Worm (Caenorhabditis elegans): ENCODE results near the gene cpsf-2.

- TF ChIP-seq mel-28 (tag; optimal IDR thresholded peaks at IDR 0.05; ENCODE audit: borderline replicate concordance), result no peak
- TF ChIP-seq Y53G8AR.9 (GFP tag; conservative IDR thresholded peaks at IDR 0.05), result no peak
- no peak for TF ChIP-seq egrh-3 (GFP tag; IDR thresholded peaks at IDR 0.05)
- TF ChIP-seq F55B11.4 (tag; optimal IDR thresholded peaks at IDR 0.05; ENCODE audit: borderline replicate concordance, insufficient read depth), result no peak
- TF ChIP-seq fkh-3 (tag; optimal IDR thresholded peaks at IDR 0.05), result no peak
- TF ChIP-seq unc-62 (GFP tag; optimal IDR thresholded peaks at IDR 0.05), result no peak
- TF ChIP-seq nhr-120 (GFP tag; IDR thresholded peaks at IDR 0.05), result no peak
- peak; percentile 54; the same call in 1 of the 2 replicates for TF ChIP-seq D2030.7 (GFP tag; IDR thresholded peaks at IDR 0.05)
- TF ChIP-seq xnd-1 (tag; optimal IDR thresholded peaks at IDR 0.05), result peak; percentile 89
- no peak for TF ChIP-seq zim-3 (tag; optimal IDR thresholded peaks at IDR 0.05)
Measured at ce11 chrV:7199077-7199476, 20.1 kb downstream of the cpsf-2 start.
